Fruit fly (Drosophila melanogaster) whole organism, embryonic: Measurements from ENCODE around the gene GNBP3.

ENCODE experiments used
- CG10959 ChIP-seq: fragments of 200-800 bp; sonication (Bioruptor generic); IDR thresholded peaks from 2 replicates; pipeline ENCODE4 v1.3.6; 2022; ENCODE audit warnings: missing biosample characterization, missing genetic modification characterization
- CG11085 ChIP-seq: fragments of 200-800 bp; sonication (Bioruptor generic); IDR thresholded peaks from 2 replicates; pipeline ENCODE4 v1.3.6; 2022; ENCODE audit warnings: missing biosample characterization, missing genetic modification characterization
- CG11560 ChIP-seq: fragments of 200-800 bp; sonication (Bioruptor generic); IDR thresholded peaks from 3 replicates; pipeline ENCODE4 v1.3.6; 2022; ENCODE audit warnings: missing biosample characterization, missing genetic modification characterization
- CG12659 ChIP-seq: fragments of 200-800 bp; sonication (Bioruptor generic); optimal IDR thresholded peaks from 3 replicates; lab custom pipeline; 2017; ENCODE audit warnings: mild to moderate bottlenecking, missing biosample characterization, missing genetic modification reagents, missing genetic modification characterization
- CG13123 ChIP-seq: fragments of 200-800 bp; sonication (Bioruptor generic); optimal IDR thresholded peaks from 2 replicates; lab custom pipeline; 2016; ENCODE audit warnings: missing biosample characterization, missing genetic modification characterization
- CG15696 ChIP-seq: fragments of 200-800 bp; sonication (Bioruptor generic); optimal IDR thresholded peaks from 2 replicates; lab custom pipeline; 2019; ENCODE audit warnings: missing biosample characterization, mild to moderate bottlenecking, missing genetic modification characterization, moderate library complexity
- CG16863 ChIP-seq: fragments of 200-800 bp; sonication (Bioruptor generic); optimal IDR thresholded peaks from 3 replicates; lab custom pipeline; 2016; ENCODE audit warnings: missing biosample characterization, missing genetic modification characterization
- CG17359 ChIP-seq: fragments of 200-800 bp; sonication (Bioruptor generic); optimal IDR thresholded peaks from 3 replicates; lab custom pipeline; 2018; ENCODE audit warnings: missing biosample characterization, mild to moderate bottlenecking, missing genetic modification characterization, moderate library complexity
- CG30020 ChIP-seq: fragments of 200-800 bp; optimal IDR thresholded peaks from 2 replicates; lab custom pipeline; 2019; ENCODE audit warnings: missing biosample characterization, mild to moderate bottlenecking, missing genetic modification characterization, moderate library complexity
- CG42726 ChIP-seq: fragments of 200-800 bp; sonication (Bioruptor generic); IDR thresholded peaks from 2 replicates; pipeline ENCODE4 v1.3.6; 2022; ENCODE audit warnings: missing biosample characterization, missing genetic modification characterization; ENCODE audit not compliant: partially characterized antibody
- CG4282 ChIP-seq: fragments of 200-800 bp; sonication (Bioruptor generic); optimal IDR thresholded peaks from 2 replicates; lab custom pipeline; 2016; ENCODE audit warnings: missing biosample characterization, missing genetic modification characterization
- CG5180 ChIP-seq: fragments of 200-800 bp; sonication (Bioruptor generic); optimal IDR thresholded peaks from 3 replicates; lab custom pipeline; 2017; ENCODE audit warnings: missing biosample characterization, missing genetic modification characterization, mild to moderate bottlenecking, moderate library complexity, missing genetic modification reagents
- CG6765 ChIP-seq: fragments of 200-800 bp; sonication (Bioruptor generic); optimal IDR thresholded peaks from 3 replicates; lab custom pipeline; 2017; ENCODE audit warnings: missing biosample characterization, mild to moderate bottlenecking, missing genetic modification characterization
- CG8290 ChIP-seq, 3 experiments: fragments of 200-800 bp; sonication (Bioruptor generic); optimal IDR thresholded peaks; 2 replicates each; lab custom pipeline; 2016 to 2019; ENCODE audit warnings: missing biosample characterization in 3 of 3, missing genetic modification characterization in 3 of 3, mild to moderate bottlenecking in 2 of 3, moderate library complexity in 1 of 3
- CG8478 ChIP-seq: fragments of >200 bp; optimal IDR thresholded peaks from 2 replicates; lab custom pipeline; 2018
- CoRest ChIP-seq: fragments of 200-800 bp; sonication (Bioruptor generic); optimal IDR thresholded peaks from 3 replicates; lab custom pipeline; 2018; ENCODE audit warnings: missing biosample characterization, mild to moderate bottlenecking, missing genetic modification characterization, moderate library complexity
- D ChIP-seq, 2 experiments: fragments of 200-800 bp in 1 of 2; fragments of >200 bp in 1 of 2; sonication (Bioruptor generic) in 1 of 2; optimal IDR thresholded peaks; 2 replicates in 1 of 2; 3 replicates in 1 of 2; lab custom pipeline; 2017; ENCODE audit warnings: mild to moderate bottlenecking in 1 of 2, missing biosample characterization in 1 of 2, missing genetic modification characterization in 1 of 2, missing genetic modification reagents in 1 of 2
- Dp ChIP-seq: fragments of 200-800 bp; sonication (Bioruptor generic); optimal IDR thresholded peaks from 2 replicates; lab custom pipeline; 2018; ENCODE audit warnings: missing biosample characterization, mild to moderate bottlenecking, missing genetic modification characterization, moderate library complexity
- Elba2 ChIP-seq: fragments of 200-800 bp; sonication (Bioruptor generic); optimal IDR thresholded peaks from 3 replicates; lab custom pipeline; 2016; ENCODE audit warnings: missing biosample characterization, missing genetic modification characterization
- Gug ChIP-seq: fragments of 200-800 bp; sonication (Bioruptor generic); IDR thresholded peaks from 4 replicates; pipeline ENCODE4 v1.3.6; 2022; ENCODE audit warnings: missing biosample characterization, missing genetic modification characterization
- HLH4C ChIP-seq: fragments of 200-800 bp; sonication (Bioruptor generic); IDR thresholded peaks from 3 replicates; pipeline ENCODE4 v1.3.6; 2022; ENCODE audit warnings: missing biosample characterization, missing genetic modification characterization; ENCODE audit not compliant: partially characterized antibody
- Hr51 ChIP-seq, 2 experiments: fragments of 200-800 bp; sonication (Bioruptor generic); optimal IDR thresholded peaks; 2 replicates in 1 of 2; 3 replicates in 1 of 2; lab custom pipeline; 2016 to 2018; ENCODE audit warnings: missing biosample characterization in 2 of 2, missing genetic modification characterization in 2 of 2, mild to moderate bottlenecking in 1 of 2, moderate library complexity in 1 of 2
- Mes4 ChIP-seq: fragments of 200-800 bp; sonication (Bioruptor generic); optimal IDR thresholded peaks from 2 replicates; lab custom pipeline; 2016; ENCODE audit warnings: missing biosample characterization, missing genetic modification characterization
- Nf-YB ChIP-seq: fragments of 200-800 bp; sonication (Bioruptor generic); optimal IDR thresholded peaks from 3 replicates; lab custom pipeline; 2019; ENCODE audit warnings: missing biosample characterization, mild to moderate bottlenecking, missing genetic modification characterization, moderate library complexity
- NfI ChIP-seq: fragments of 200-800 bp; sonication (Bioruptor generic); optimal IDR thresholded peaks from 3 replicates; lab custom pipeline; 2018; ENCODE audit warnings: missing biosample characterization, mild to moderate bottlenecking, missing genetic modification characterization, moderate library complexity
- Scr ChIP-seq: fragments of 200-800 bp; sonication (Bioruptor generic); IDR thresholded peaks from 2 replicates; pipeline ENCODE4 v1.3.6; 2022; ENCODE audit warnings: missing biosample characterization, missing genetic modification characterization; ENCODE audit not compliant: partially characterized antibody
- Sin3A ChIP-seq: fragments of >200 bp; optimal IDR thresholded peaks from 2 replicates; lab custom pipeline; 2018
- Stat92E ChIP-seq, 3 experiments: fragments of >200 bp in 2 of 3; fragments of 200-800 bp in 1 of 3; sonication (Bioruptor generic) in 1 of 3; optimal IDR thresholded peaks; 2 replicates each; lab custom pipeline; 2017 to 2019; ENCODE audit warnings: missing biosample characterization in 3 of 3, missing genetic modification characterization in 3 of 3, mild to moderate bottlenecking in 1 of 3, moderate library complexity in 1 of 3
- Taf1 ChIP-seq: fragments of 200-800 bp; sonication (Bioruptor generic); IDR thresholded peaks from 2 replicates; pipeline ENCODE4 v1.3.6; 2022; ENCODE audit warnings: missing biosample characterization, missing genetic modification characterization
- Trl ChIP-seq, 3 experiments: fragments of >200 bp in 2 of 3; fragments of 200-800 bp in 1 of 3; sonication (Bioruptor generic) in 1 of 3; optimal IDR thresholded peaks; 2 replicates in 1 of 3; 3 replicates in 2 of 3; lab custom pipeline; 2016 to 2017; ENCODE audit warnings: missing biosample characterization in 1 of 3, missing genetic modification characterization in 1 of 3
- bbx ChIP-seq: fragments of 200-800 bp; sonication (Bioruptor generic); IDR thresholded peaks from 2 replicates; pipeline ENCODE4 v1.3.6; 2022; ENCODE audit warnings: missing biosample characterization, missing genetic modification characterization; ENCODE audit not compliant: partially characterized antibody
- emc ChIP-seq: fragments of 200-800 bp; sonication (Bioruptor generic); optimal IDR thresholded peaks from 2 replicates; lab custom pipeline; 2016; ENCODE audit warnings: missing biosample characterization, missing genetic modification characterization
- ewg ChIP-seq: fragments of 200-800 bp; sonication (Bioruptor generic); optimal IDR thresholded peaks from 3 replicates; lab custom pipeline; 2017; ENCODE audit warnings: mild to moderate bottlenecking, missing biosample characterization, missing genetic modification reagents, missing genetic modification characterization
- fd102C ChIP-seq: fragments of 200-800 bp; sonication (Bioruptor generic); optimal IDR thresholded peaks from 2 replicates; lab custom pipeline; 2018; ENCODE audit warnings: missing biosample characterization, mild to moderate bottlenecking, missing genetic modification characterization, moderate library complexity
- gfzf ChIP-seq: fragments of 200-800 bp; sonication (Bioruptor generic); optimal IDR thresholded peaks from 2 replicates; lab custom pipeline; 2016; ENCODE audit warnings: missing biosample characterization, mild to moderate bottlenecking, missing genetic modification characterization, moderate library complexity
- hb ChIP-seq: fragments of 200-800 bp; sonication (Bioruptor generic); IDR thresholded peaks from 3 replicates; pipeline ENCODE4 v1.3.6; 2022; ENCODE audit warnings: missing biosample characterization, missing genetic modification characterization; ENCODE audit not compliant: partially characterized antibody
- hkb ChIP-seq, 2 experiments: fragments of 200-800 bp in 1 of 2; fragments of >200 bp in 1 of 2; sonication (Bioruptor generic) in 1 of 2; IDR thresholded peaks in 1 of 2; optimal IDR thresholded peaks in 1 of 2; 2 replicates each; pipeline versions ENCODE4 v1.3.6 to Lab custom; 2017 to 2022; ENCODE audit warnings: missing biosample characterization in 1 of 2, missing genetic modification characterization in 1 of 2
- ind ChIP-seq: fragments of 200-800 bp; sonication (Bioruptor generic); optimal IDR thresholded peaks from 3 replicates; lab custom pipeline; 2016; ENCODE audit warnings: missing biosample characterization, missing genetic modification characterization
- jigr1 ChIP-seq: fragments of 200-800 bp; sonication (Bioruptor generic); IDR thresholded peaks from 3 replicates; pipeline ENCODE4 v1.3.6; 2022; ENCODE audit warnings: missing biosample characterization, missing genetic modification characterization
- nmo ChIP-seq: fragments of 200-800 bp; sonication (Bioruptor generic); optimal IDR thresholded peaks from 2 replicates; lab custom pipeline; 2018; ENCODE audit warnings: missing biosample characterization, mild to moderate bottlenecking, missing genetic modification characterization, moderate library complexity
- odd ChIP-seq: fragments of 200-800 bp; sonication (Bioruptor generic); optimal IDR thresholded peaks from 2 replicates; lab custom pipeline; 2017; ENCODE audit warnings: missing biosample characterization, mild to moderate bottlenecking, missing genetic modification characterization
- pfk ChIP-seq: fragments of 200-800 bp; sonication (Bioruptor generic); optimal IDR thresholded peaks from 2 replicates; lab custom pipeline; 2018; ENCODE audit warnings: missing biosample characterization, mild to moderate bottlenecking, missing genetic modification characterization, moderate library complexity
- sd ChIP-seq: fragments of 200-800 bp; sonication (Bioruptor generic); optimal IDR thresholded peaks from 3 replicates; lab custom pipeline; 2018; ENCODE audit warnings: missing biosample characterization, mild to moderate bottlenecking, missing genetic modification characterization, moderate library complexity
- slbo ChIP-seq: fragments of 200-800 bp; sonication (Bioruptor generic); IDR thresholded peaks from 2 replicates; pipeline ENCODE4 v1.3.6; 2022; ENCODE audit warnings: missing biosample characterization, missing genetic modification characterization
- tup ChIP-seq: fragments of 200-800 bp; sonication (Bioruptor generic); optimal IDR thresholded peaks from 2 replicates; lab custom pipeline; 2016; ENCODE audit warnings: missing biosample characterization, mild to moderate bottlenecking, missing genetic modification characterization, moderate library complexity
- unc-4 ChIP-seq: fragments of 200-800 bp; sonication (Bioruptor generic); IDR thresholded peaks from 2 replicates; pipeline ENCODE4 v1.3.6; 2022; ENCODE audit warnings: missing biosample characterization, missing genetic modification characterization; ENCODE audit not compliant: partially characterized antibody

The GNBP3 gene

DNA sequence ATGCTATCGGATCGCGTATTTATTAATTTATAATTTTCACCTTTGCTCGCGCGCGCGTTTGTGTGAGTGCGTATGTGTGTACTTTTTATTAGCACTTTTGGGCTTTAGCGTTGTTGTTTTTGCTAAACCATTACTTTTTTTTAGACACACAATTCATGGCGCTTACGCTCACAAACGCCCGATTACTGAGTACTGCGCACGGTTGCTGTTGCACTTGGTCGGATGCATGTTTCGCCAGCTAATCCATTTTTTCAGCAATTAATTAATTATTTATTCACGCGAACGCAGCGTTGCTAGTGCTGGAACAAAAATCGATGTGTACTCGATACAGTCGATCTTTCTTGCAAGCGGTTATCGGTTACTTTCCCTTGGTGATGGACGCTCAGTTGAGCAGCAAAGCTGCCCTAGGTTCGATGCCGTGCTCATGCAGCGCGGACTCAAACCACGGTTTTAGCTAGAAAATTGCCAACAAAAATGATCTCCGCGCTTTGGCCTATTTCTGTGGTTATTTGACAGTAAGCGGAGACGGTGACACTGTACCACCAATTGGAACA is 42.9 kb downstream of the GNBP3 start, which contains the start of the genes smg and CG5087 (continued):
- TF ChIP-seq odd (no peak), tup (GFP tag; lab: Kevin White, UChicago) (no peak), HLH4C (GFP tag; lab: Robert Waterston, UW) (peak; percentile 68), CG10959 (GFP tag; lab: Robert Waterston, UW) (no peak), nmo (GFP tag; lab: Kevin White, UChicago) (peak; percentile 71), hkb (optimal IDR thresholded peaks at IDR 0.05; lab: Kevin White, UChicago) (peak; percentile 66), hkb (GFP tag; IDR thresholded peaks at IDR 0.05; lab: Robert Waterston, UW) (no peak), CoRest (tag; lab: Kevin White, UChicago) (peak; percentile 62), Dp (GFP tag; lab: Kevin White, UChicago) (peak; percentile 56), Stat92E (GFP tag; optimal IDR thresholded peaks at IDR 0.05; lab: Kevin White, UChicago) (peak in 1 of 3 experiments; percentile 52), CG6765 (GFP tag; lab: Kevin White, UChicago) (no peak), Gug (GFP tag; lab: Robert Waterston, UW) (peak; percentile 55; the same call in 1 of the 4 replicates), ewg (GFP tag; lab: Kevin White, UChicago) (peak; percentile 65), Mes4 (GFP tag; lab: Kevin White, UChicago) (peak; percentile 23), Taf1 (GFP tag; lab: Robert Waterston, UW) (no peak), Scr (GFP tag; lab: Robert Waterston, UW) (peak; percentile 59), bbx (GFP tag; lab: Robert Waterston, UW) (peak; percentile 71), CG11560 (tag; lab: Robert Waterston, UW) (peak; percentile 100), CG8290 (GFP tag; optimal IDR thresholded peaks at IDR 0.05; lab: Kevin White, UChicago) (peak; percentile 30), CG8290 (tag; optimal IDR thresholded peaks at IDR 0.05; lab: Kevin White, UChicago) (no peak), hb (GFP tag; lab: Robert Waterston, UW) (0 out of 3 replicates have a peak, but pooled peaks have one; percentile 42), CG4282 (GFP tag; lab: Kevin White, UChicago) (peak; percentile 47), CG30020 (no peak), unc-4 (GFP tag; lab: Robert Waterston, UW) (peak; percentile 67), Hr51 (GFP tag; optimal IDR thresholded peaks at IDR 0.05; lab: Kevin White, UChicago) (peak in 1 of 2 experiments; percentile 8), D (optimal IDR thresholded peaks at IDR 0.05; lab: Kevin White, UChicago) (no peak), D (GFP tag; optimal IDR thresholded peaks at IDR 0.05; lab: Kevin White, UChicago) (no peak), slbo (GFP tag; lab: Robert Waterston, UW) (peak; percentile 81), pfk (GFP tag; lab: Kevin White, UChicago) (no peak), CG8478 (peak; percentile 35), CG11085 (GFP tag; lab: Robert Waterston, UW) (0 out of 2 replicates have a peak, but pooled peaks have one; percentile 22), jigr1 (no peak), CG13123 (GFP tag; lab: Kevin White, UChicago) (peak; percentile 1), ind (GFP tag; lab: Kevin White, UChicago) (peak; percentile 17), fd102C (GFP tag; lab: Kevin White, UChicago) (no peak), CG5180 (GFP tag; lab: Kevin White, UChicago) (no peak), CG17359 (tag; lab: Kevin White, UChicago) (no peak), CG15696 (no peak), emc (GFP tag; lab: Kevin White, UChicago) (no peak), sd (tag; lab: Kevin White, UChicago) (peak; percentile 87), gfzf (GFP tag; lab: Kevin White, UChicago) (peak; percentile 100), CG42726 (GFP tag; lab: Robert Waterston, UW) (peak; percentile 85; the same call in 1 of the 2 replicates), Trl (optimal IDR thresholded peaks at IDR 0.05; lab: Kevin White, UChicago) (no peak), Trl (GFP tag; optimal IDR thresholded peaks at IDR 0.05; lab: Kevin White, UChicago) (peak; percentile 32), Elba2 (GFP tag; lab: Kevin White, UChicago) (peak; percentile 100), CG16863 (GFP tag; lab: Kevin White, UChicago) (peak; percentile 40), Sin3A (lab: Kevin White, UChicago) (peak; percentile 85), NfI (peak; percentile 14), Nf-YB (GFP tag; lab: Kevin White, UChicago) (peak; percentile 2), CG12659 (peak; percentile 89)
